Fruit fly (Drosophila melanogaster) whole organism, embryonic: ENCODE measurements around the gene SdicB.
A peak's percentile ranks its signal among the peaks of the same experiment; 100 is the strongest.

ENCODE experiments used
- Adf1 ChIP-seq: fragments of 200-800 bp; sonication (Bioruptor generic); IDR thresholded peaks from 2 replicates; pipeline ENCODE4 v1.3.6; 2022; ENCODE audit warnings: missing biosample characterization, missing genetic modification characterization
- Awh ChIP-seq: fragments of 200-800 bp; sonication (Bioruptor generic); IDR thresholded peaks from 2 replicates; pipeline ENCODE4, ENCODE4 v1.3.6; 2022; ENCODE audit warnings: missing biosample characterization, missing genetic modification characterization
- B-H1 ChIP-seq: fragments of 200-800 bp; sonication (Bioruptor generic); IDR thresholded peaks from 3 replicates; pipeline ENCODE4 v1.3.6; 2022; ENCODE audit warnings: missing biosample characterization, missing genetic modification characterization
- Blimp-1 ChIP-seq: fragments of 200-800 bp; sonication (Bioruptor generic); optimal IDR thresholded peaks from 3 replicates; lab custom pipeline; 2018; ENCODE audit warnings: missing biosample characterization, missing genetic modification characterization, mild to moderate bottlenecking, moderate library complexity, missing genetic modification reagents
- CG1024 ChIP-seq: fragments of 200-800 bp; sonication (Bioruptor generic); IDR thresholded peaks from 2 replicates; pipeline ENCODE4 v1.3.6; 2022; ENCODE audit warnings: missing biosample characterization, missing genetic modification characterization
- CG15073 ChIP-seq: fragments of 200-800 bp; sonication (Bioruptor generic); optimal IDR thresholded peaks from 2 replicates; lab custom pipeline; 2016; ENCODE audit warnings: missing biosample characterization, missing genetic modification characterization
- CG1603 ChIP-seq: fragments of 200-800 bp; sonication (Bioruptor generic); optimal IDR thresholded peaks from 2 replicates; lab custom pipeline; 2019; ENCODE audit warnings: missing biosample characterization, mild to moderate bottlenecking, missing genetic modification characterization, moderate library complexity
- CG17385 ChIP-seq: fragments of 200-800 bp; sonication (Bioruptor generic); optimal IDR thresholded peaks from 3 replicates; lab custom pipeline; 2018; ENCODE audit warnings: missing biosample characterization, mild to moderate bottlenecking, missing genetic modification characterization
- CG17802 ChIP-seq: fragments of 200-800 bp; sonication (Bioruptor generic); optimal IDR thresholded peaks from 2 replicates; lab custom pipeline; 2018; ENCODE audit warnings: missing biosample characterization, mild to moderate bottlenecking, missing genetic modification characterization, moderate library complexity
- CG31224 ChIP-seq: fragments of 200-800 bp; sonication (Bioruptor generic); IDR thresholded peaks from 2 replicates; pipeline ENCODE4 v1.3.6; 2022; ENCODE audit warnings: missing biosample characterization, missing genetic modification characterization
- CG33213 ChIP-seq: fragments of 200-800 bp; sonication (Bioruptor generic); optimal IDR thresholded peaks from 3 replicates; lab custom pipeline; 2016; ENCODE audit warnings: missing biosample characterization, missing genetic modification characterization
- CG5180 ChIP-seq: fragments of 200-800 bp; sonication (Bioruptor generic); optimal IDR thresholded peaks from 3 replicates; lab custom pipeline; 2017; ENCODE audit warnings: missing biosample characterization, missing genetic modification characterization, mild to moderate bottlenecking, moderate library complexity, missing genetic modification reagents
- CG5245 ChIP-seq: fragments of 200-800 bp; sonication (Bioruptor generic); optimal IDR thresholded peaks from 3 replicates; lab custom pipeline; 2016; ENCODE audit warnings: missing biosample characterization, missing genetic modification characterization
- CG8359 ChIP-seq: fragments of 200-800 bp; sonication (Bioruptor generic); optimal IDR thresholded peaks from 2 replicates; lab custom pipeline; 2017; ENCODE audit warnings: missing biosample characterization, mild to moderate bottlenecking, missing genetic modification characterization, borderline replicate concordance
- Drgx ChIP-seq: fragments of 200-800 bp; sonication (Bioruptor generic); IDR thresholded peaks from 2 replicates; pipeline ENCODE4 v1.3.6; 2022; ENCODE audit warnings: missing biosample characterization, missing genetic modification characterization
- MBD-R2 ChIP-seq: fragments of 200-800 bp; sonication (Bioruptor generic); IDR thresholded peaks from 2 replicates; pipeline ENCODE4 v1.3.6; 2022; ENCODE audit warnings: missing biosample characterization, missing genetic modification characterization
- Med ChIP-seq: fragments of 200-800 bp; sonication (Bioruptor generic); peaks from one replicate; lab custom pipeline; 2016; ENCODE audit warnings: missing biosample characterization, missing genetic modification characterization, mild to moderate bottlenecking, inconsistent platforms, moderate library complexity
- Nf-YA ChIP-seq: fragments of 200-800 bp; sonication (Bioruptor generic); IDR thresholded peaks from 2 replicates; pipeline ENCODE4 v1.3.6; 2022; ENCODE audit warnings: missing biosample characterization, missing genetic modification characterization
- Pdp1 ChIP-seq, 2 experiments: fragments of 200-800 bp; sonication (Bioruptor generic); optimal IDR thresholded peaks; 3 replicates each; lab custom pipeline; 2016; ENCODE audit warnings: missing biosample characterization in 2 of 2, missing genetic modification characterization in 2 of 2, mild to moderate bottlenecking in 1 of 2, moderate library complexity in 1 of 2
- Rx ChIP-seq: fragments of 200-800 bp; sonication (Bioruptor generic); IDR thresholded peaks from 2 replicates; pipeline ENCODE4 v1.3.6; 2022; ENCODE audit warnings: missing biosample characterization, missing genetic modification characterization
- Spps ChIP-seq: fragments of 200-800 bp; sonication (Bioruptor generic); optimal IDR thresholded peaks from 2 replicates; lab custom pipeline; 2018; ENCODE audit warnings: missing biosample characterization, mild to moderate bottlenecking, missing genetic modification characterization
- Sry-β ChIP-seq: fragments of 200-800 bp; sonication (Bioruptor generic); optimal IDR thresholded peaks from 2 replicates; lab custom pipeline; 2018; ENCODE audit warnings: missing biosample characterization, mild to moderate bottlenecking, missing genetic modification characterization, moderate library complexity
- Taf1 ChIP-seq: fragments of 200-800 bp; sonication (Bioruptor generic); IDR thresholded peaks from 2 replicates; pipeline ENCODE4 v1.3.6; 2022; ENCODE audit warnings: missing biosample characterization, missing genetic modification characterization
- bbx ChIP-seq: fragments of 200-800 bp; sonication (Bioruptor generic); IDR thresholded peaks from 2 replicates; pipeline ENCODE4 v1.3.6; 2022; ENCODE audit warnings: missing biosample characterization, missing genetic modification characterization; ENCODE audit not compliant: partially characterized antibody
- cas ChIP-seq: fragments of 200-800 bp; sonication (Bioruptor generic); IDR thresholded peaks from 2 replicates; pipeline ENCODE4 v1.3.6; 2022; ENCODE audit warnings: missing biosample characterization, missing genetic modification characterization
- cato ChIP-seq: fragments of 200-800 bp; sonication (Bioruptor generic); optimal IDR thresholded peaks from 2 replicates; lab custom pipeline; 2016; ENCODE audit warnings: missing biosample characterization, missing genetic modification characterization, borderline replicate concordance
- chinmo ChIP-seq: fragments of 200-800 bp; sonication (Bioruptor generic); IDR thresholded peaks from 4 replicates; pipeline ENCODE4 v1.3.6; 2022; ENCODE audit warnings: missing biosample characterization, missing genetic modification characterization; ENCODE audit not compliant: partially characterized antibody
- ci ChIP-seq: fragments of 200-800 bp; sonication (Bioruptor generic); IDR thresholded peaks from 3 replicates; pipeline ENCODE4 v1.3.6; 2022; ENCODE audit warnings: missing biosample characterization, missing genetic modification characterization
- fd64A ChIP-seq: fragments of 200-800 bp; sonication (Bioruptor generic); optimal IDR thresholded peaks from 3 replicates; lab custom pipeline; 2018; ENCODE audit warnings: missing biosample characterization, mild to moderate bottlenecking, missing genetic modification characterization
- fu2 ChIP-seq: fragments of 200-800 bp; sonication (Bioruptor generic); optimal IDR thresholded peaks from 2 replicates; lab custom pipeline; 2016; ENCODE audit warnings: missing biosample characterization, missing genetic modification characterization
- gfzf ChIP-seq: fragments of 200-800 bp; sonication (Bioruptor generic); optimal IDR thresholded peaks from 2 replicates; lab custom pipeline; 2016; ENCODE audit warnings: missing biosample characterization, mild to moderate bottlenecking, missing genetic modification characterization, moderate library complexity
- oc ChIP-seq: fragments of 200-800 bp; sonication (Bioruptor generic); optimal IDR thresholded peaks from 2 replicates; lab custom pipeline; 2018; ENCODE audit warnings: missing biosample characterization, mild to moderate bottlenecking, missing genetic modification characterization, moderate library complexity
- row ChIP-seq: fragments of 200-800 bp; sonication (Bioruptor generic); IDR thresholded peaks from 3 replicates; pipeline ENCODE4 v1.3.6; 2022; ENCODE audit warnings: missing biosample characterization, missing genetic modification characterization
- sqz ChIP-seq: fragments of 200-800 bp; sonication (Bioruptor generic); optimal IDR thresholded peaks from 3 replicates; lab custom pipeline; 2018; ENCODE audit warnings: missing biosample characterization, mild to moderate bottlenecking, missing genetic modification characterization
- ssp ChIP-seq: fragments of 200-800 bp; sonication (Bioruptor generic); IDR thresholded peaks from 2 replicates; pipeline ENCODE4 v1.3.6; 2022; ENCODE audit warnings: missing biosample characterization, missing genetic modification characterization
- zen2 ChIP-seq: fragments of 200-800 bp; sonication (Bioruptor generic); IDR thresholded peaks from 3 replicates; pipeline ENCODE4 v1.3.6; 2022; ENCODE audit warnings: missing biosample characterization, missing genetic modification characterization; ENCODE audit not compliant: partially characterized antibody

The SdicB gene

DNA sequence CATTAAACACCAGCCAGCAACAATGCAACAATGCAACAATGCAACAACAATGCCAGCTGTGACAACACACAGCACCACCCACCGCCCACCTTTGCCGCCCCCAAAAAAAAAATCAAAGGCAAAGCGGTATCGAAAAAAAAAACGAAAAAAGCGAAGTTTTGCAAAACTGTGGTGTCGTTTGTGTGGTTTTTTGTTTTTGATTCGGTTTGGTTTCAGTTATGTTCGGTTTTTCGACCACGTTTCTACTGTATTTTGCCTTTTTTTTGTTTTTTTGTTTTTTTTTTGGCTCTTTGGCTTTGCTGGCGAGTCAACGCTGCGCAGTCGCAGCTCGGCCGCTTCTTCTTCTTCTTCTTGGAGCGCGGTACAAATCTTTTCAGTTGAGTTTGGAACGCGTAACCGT lies 34.9 kb upstream of the SdicB start, which contains the start of gene Peritrophin-A:
Peritrophin-A (plus strand) TSS at position 370 of the 400 bp plus-strand sequence.
- TF ChIP-seq Nf-YA (GFP tag; lab: Robert Waterston, UW) (no peak), CG17385 (GFP tag; lab: Kevin White, UChicago) (peak; percentile 66), Adf1 (GFP tag; lab: Robert Waterston, UW) (peak; percentile 30; the same call in 1 of the 2 replicates), CG17802 (tag; lab: Kevin White, UChicago) (no peak), CG15073 (GFP tag; lab: Kevin White, UChicago) (no peak), Drgx (peak; percentile 70), Rx (GFP tag; lab: Robert Waterston, UW) (no peak), CG1024 (GFP tag; lab: Robert Waterston, UW) (no peak), Taf1 (GFP tag; lab: Robert Waterston, UW) (no peak), CG5245 (GFP tag; lab: Kevin White, UChicago) (no peak), CG8359 (GFP tag; lab: Kevin White, UChicago) (no peak), sqz (GFP tag; lab: Kevin White, UChicago) (peak; percentile 67), cas (GFP tag; lab: Robert Waterston, UW) (no peak), Spps (tag; lab: Kevin White, UChicago) (no peak), zen2 (no peak), cato (no peak), CG31224 (GFP tag; lab: Robert Waterston, UW) (no peak)

- TF ChIP-seq Sry-β (GFP tag; lab: Kevin White, UChicago) (peak; percentile 83), CG5180 (GFP tag; lab: Kevin White, UChicago) (peak; percentile 89), ssp (GFP tag; lab: Robert Waterston, UW) (0 out of 2 replicates have a peak, but pooled peaks have one; percentile 28), B-H1 (no peak), CG1603 (tag; lab: Kevin White, UChicago) (peak; percentile 7), fd64A (GFP tag; lab: Kevin White, UChicago) (no peak), CG5245 (GFP tag; lab: Kevin White, UChicago) (no peak), Med (peak; percentile 36), Awh (GFP tag; lab: Robert Waterston, UW) (peak; percentile 67), fu2 (GFP tag; lab: Kevin White, UChicago) (no peak), CG17802 (tag; lab: Kevin White, UChicago) (peak; percentile 7), chinmo (GFP tag; lab: Robert Waterston, UW) (0 out of 4 replicates have a peak, but pooled peaks have one; percentile 21), Blimp-1 (GFP tag; lab: Kevin White, UChicago) (peak; percentile 88), CG33213 (GFP tag; lab: Kevin White, UChicago) (no peak), MBD-R2 (0 out of 2 replicates have a peak, but pooled peaks have one; percentile 26), oc (peak; percentile 27), ci (0 out of 3 replicates have a peak, but pooled peaks have one; percentile 18), gfzf (no peak), bbx (0 out of 2 replicates have a peak, but pooled peaks have one; percentile 10), Pdp1 (GFP tag; optimal IDR thresholded peaks at IDR 0.05; lab: Kevin White, UChicago) (peak in 1 of 2 experiments; percentile 86), row (GFP tag; lab: Robert Waterston, UW) (peak; percentile 58)
These were observed 34.0 kb upstream of the SdicB start for dm6 chrX:20243274-20243839.
